Fruit fly (Drosophila melanogaster) whole organism, embryonic: ENCODE data around the gene CG6178.

ENCODE experiments used
- ATbp ChIP-seq: fragments of 200-800 bp; sonication (Bioruptor generic); optimal IDR thresholded peaks from 2 replicates; lab custom pipeline; 2017; ENCODE audit warnings: missing biosample characterization, mild to moderate bottlenecking, missing genetic modification characterization, missing genetic modification reagents
- Blimp-1 ChIP-seq: fragments of 200-800 bp; sonication (Bioruptor generic); optimal IDR thresholded peaks from 3 replicates; lab custom pipeline; 2018; ENCODE audit warnings: missing biosample characterization, missing genetic modification characterization, mild to moderate bottlenecking, moderate library complexity, missing genetic modification reagents
- CG10979 ChIP-seq: fragments of 200-800 bp; sonication (Bioruptor generic); optimal IDR thresholded peaks from 2 replicates; lab custom pipeline; 2018; ENCODE audit warnings: missing biosample characterization, mild to moderate bottlenecking, missing genetic modification characterization, moderate library complexity
- CG11696 ChIP-seq: fragments of 200-800 bp; sonication (Bioruptor generic); IDR thresholded peaks from 2 replicates; pipeline ENCODE4 v1.3.6; 2022; ENCODE audit warnings: missing biosample characterization, missing genetic modification characterization
- CG12391 ChIP-seq: fragments of 200-800 bp; sonication (Bioruptor generic); optimal IDR thresholded peaks from 3 replicates; lab custom pipeline; 2018; ENCODE audit warnings: missing biosample characterization, mild to moderate bottlenecking, missing genetic modification characterization, moderate library complexity
- CG13287 ChIP-seq: fragments of 200-800 bp; sonication (Bioruptor generic); IDR thresholded peaks from 2 replicates; pipeline ENCODE4 v1.3.6; 2022; ENCODE audit warnings: missing biosample characterization, missing genetic modification characterization; ENCODE audit not compliant: partially characterized antibody
- CG13424 ChIP-seq: fragments of 200-800 bp; sonication (Bioruptor generic); optimal IDR thresholded peaks from 2 replicates; lab custom pipeline; 2019; ENCODE audit warnings: missing biosample characterization, mild to moderate bottlenecking, missing genetic modification characterization, moderate library complexity
- CG14710 ChIP-seq: fragments of 200-800 bp; sonication (Bioruptor generic); optimal IDR thresholded peaks from 3 replicates; lab custom pipeline; 2019; ENCODE audit warnings: missing biosample characterization, mild to moderate bottlenecking, missing genetic modification characterization, moderate library complexity
- CG15514 ChIP-seq: fragments of 200-800 bp; sonication (Bioruptor generic); optimal IDR thresholded peaks from 3 replicates; lab custom pipeline; 2017; ENCODE audit warnings: missing biosample characterization, missing genetic modification characterization, mild to moderate bottlenecking, moderate library complexity, missing genetic modification reagents
- CG17359 ChIP-seq: fragments of 200-800 bp; sonication (Bioruptor generic); optimal IDR thresholded peaks from 3 replicates; lab custom pipeline; 2018; ENCODE audit warnings: missing biosample characterization, mild to moderate bottlenecking, missing genetic modification characterization, moderate library complexity
- CG18262 ChIP-seq: fragments of 200-800 bp; optimal IDR thresholded peaks from 3 replicates; lab custom pipeline; 2019; ENCODE audit warnings: missing biosample characterization, mild to moderate bottlenecking, missing genetic modification characterization, moderate library complexity
- CG18599 ChIP-seq: fragments of 200-800 bp; sonication (Bioruptor generic); optimal IDR thresholded peaks from 3 replicates; lab custom pipeline; 2017; ENCODE audit warnings: missing biosample characterization, missing genetic modification characterization, mild to moderate bottlenecking, moderate library complexity, missing genetic modification reagents
- CG2199 ChIP-seq: fragments of 200-800 bp; sonication (Bioruptor generic); IDR thresholded peaks from 3 replicates; pipeline ENCODE4 v1.3.6; 2022; ENCODE audit warnings: missing biosample characterization, missing genetic modification characterization
- CG2712 ChIP-seq: fragments of 200-800 bp; optimal IDR thresholded peaks from 3 replicates; lab custom pipeline; 2019; ENCODE audit warnings: missing biosample characterization, mild to moderate bottlenecking, missing genetic modification characterization, moderate library complexity
- CG2875 ChIP-seq: fragments of 200-800 bp; sonication (Bioruptor generic); optimal IDR thresholded peaks from 2 replicates; lab custom pipeline; 2017; ENCODE audit warnings: missing biosample characterization, mild to moderate bottlenecking, missing genetic modification characterization, missing genetic modification reagents
- CG31441 ChIP-seq: fragments of 200-800 bp; sonication (Bioruptor generic); IDR thresholded peaks from 2 replicates; pipeline ENCODE4 v1.3.6; 2022; ENCODE audit warnings: missing biosample characterization, missing genetic modification characterization
- CG4820 ChIP-seq: fragments of 200-800 bp; sonication (Bioruptor generic); optimal IDR thresholded peaks from 3 replicates; lab custom pipeline; 2016; ENCODE audit warnings: missing biosample characterization, missing genetic modification characterization
- CG5953 ChIP-seq: fragments of 200-800 bp; sonication (Bioruptor generic); IDR thresholded peaks from 2 replicates; pipeline ENCODE4 v1.3.6; 2022; ENCODE audit warnings: missing biosample characterization, missing genetic modification characterization
- CG6175 ChIP-seq: fragments of 200-800 bp; sonication (Bioruptor generic); IDR thresholded peaks from 3 replicates; pipeline ENCODE4 v1.3.6; 2022; ENCODE audit warnings: missing biosample characterization, missing genetic modification characterization
- CG8388 ChIP-seq: fragments of 200-800 bp; sonication (Bioruptor generic); optimal IDR thresholded peaks from 2 replicates; lab custom pipeline; 2019; ENCODE audit warnings: missing biosample characterization, mild to moderate bottlenecking, missing genetic modification characterization, moderate library complexity
- Drgx ChIP-seq: fragments of 200-800 bp; sonication (Bioruptor generic); IDR thresholded peaks from 2 replicates; pipeline ENCODE4 v1.3.6; 2022; ENCODE audit warnings: missing biosample characterization, missing genetic modification characterization
- HLH3B ChIP-seq: fragments of 200-800 bp; sonication (Bioruptor generic); IDR thresholded peaks from 2 replicates; pipeline ENCODE4 v1.3.6; 2022; ENCODE audit warnings: missing biosample characterization, missing genetic modification characterization
- Hr3 ChIP-seq: fragments of 200-800 bp; sonication (Bioruptor generic); optimal IDR thresholded peaks from 3 replicates; lab custom pipeline; 2016; ENCODE audit warnings: missing biosample characterization, missing genetic modification characterization
- Hsf ChIP-seq: fragments of 200-800 bp; sonication (Bioruptor generic); optimal IDR thresholded peaks from 3 replicates; lab custom pipeline; 2016; ENCODE audit warnings: missing biosample characterization, missing genetic modification characterization
- Med ChIP-seq: fragments of 200-800 bp; sonication (Bioruptor generic); peaks from one replicate; lab custom pipeline; 2016; ENCODE audit warnings: missing biosample characterization, missing genetic modification characterization, mild to moderate bottlenecking, inconsistent platforms, moderate library complexity
- Optix ChIP-seq: fragments of 200-800 bp; sonication (Bioruptor generic); IDR thresholded peaks from 3 replicates; pipeline ENCODE4 v1.3.6; 2022; ENCODE audit warnings: missing biosample characterization, missing genetic modification characterization
- Ptx1 ChIP-seq: fragments of 200-800 bp; sonication (Bioruptor generic); IDR thresholded peaks from 2 replicates; pipeline ENCODE4 v1.3.6; 2022; ENCODE audit warnings: missing biosample characterization, missing genetic modification characterization
- Rfx ChIP-seq: fragments of 200-800 bp; sonication (Bioruptor generic); IDR thresholded peaks from 2 replicates; pipeline ENCODE4 v1.3.6; 2022; ENCODE audit warnings: missing biosample characterization, missing genetic modification characterization
- Sox100B ChIP-seq: fragments of 200-800 bp; sonication (Bioruptor generic); optimal IDR thresholded peaks from 3 replicates; lab custom pipeline; 2018; ENCODE audit warnings: missing biosample characterization, mild to moderate bottlenecking, missing genetic modification characterization
- Sox102F ChIP-seq: fragments of 200-800 bp; sonication (Bioruptor generic); optimal IDR thresholded peaks from 2 replicates; lab custom pipeline; 2018; ENCODE audit warnings: missing biosample characterization, mild to moderate bottlenecking, missing genetic modification characterization, moderate library complexity
- Sry-δ ChIP-seq: fragments of 200-800 bp; sonication (Bioruptor generic); optimal IDR thresholded peaks from 2 replicates; lab custom pipeline; 2016; ENCODE audit warnings: missing biosample characterization, missing genetic modification characterization
- bab2 ChIP-seq: fragments of 200-800 bp; sonication (Bioruptor generic); optimal IDR thresholded peaks from 2 replicates; lab custom pipeline; 2016; ENCODE audit warnings: missing biosample characterization, missing genetic modification characterization
- chinmo ChIP-seq: fragments of 200-800 bp; sonication (Bioruptor generic); IDR thresholded peaks from 4 replicates; pipeline ENCODE4 v1.3.6; 2022; ENCODE audit warnings: missing biosample characterization, missing genetic modification characterization; ENCODE audit not compliant: partially characterized antibody
- gem ChIP-seq: fragments of 200-800 bp; sonication (Bioruptor generic); optimal IDR thresholded peaks from 2 replicates; lab custom pipeline; 2019; ENCODE audit warnings: missing biosample characterization, mild to moderate bottlenecking, missing genetic modification characterization, moderate library complexity
- kni ChIP-seq: fragments of 200-800 bp; sonication (Bioruptor generic); optimal IDR thresholded peaks from 3 replicates; lab custom pipeline; 2017; ENCODE audit warnings: mild to moderate bottlenecking, missing biosample characterization, missing genetic modification reagents, missing genetic modification characterization
- lbe ChIP-seq: fragments of 200-800 bp; sonication (Bioruptor generic); optimal IDR thresholded peaks from 2 replicates; lab custom pipeline; 2016; ENCODE audit warnings: missing biosample characterization, mild to moderate bottlenecking, missing genetic modification characterization
- luna ChIP-seq: fragments of 200-800 bp; sonication (Bioruptor generic); optimal IDR thresholded peaks from 2 replicates; lab custom pipeline; 2016; ENCODE audit warnings: missing biosample characterization, missing genetic modification characterization
- nmo ChIP-seq: fragments of 200-800 bp; sonication (Bioruptor generic); optimal IDR thresholded peaks from 2 replicates; lab custom pipeline; 2018; ENCODE audit warnings: missing biosample characterization, mild to moderate bottlenecking, missing genetic modification characterization, moderate library complexity
- nom ChIP-seq: fragments of 200-800 bp; sonication (Bioruptor generic); optimal IDR thresholded peaks from 2 replicates; lab custom pipeline; 2017; ENCODE audit warnings: missing biosample characterization, missing genetic modification characterization, mild to moderate bottlenecking, moderate library complexity, missing genetic modification reagents
- oc ChIP-seq: fragments of 200-800 bp; sonication (Bioruptor generic); optimal IDR thresholded peaks from 2 replicates; lab custom pipeline; 2018; ENCODE audit warnings: missing biosample characterization, mild to moderate bottlenecking, missing genetic modification characterization, moderate library complexity
- phol ChIP-seq: fragments of 200-800 bp; sonication (Bioruptor generic); optimal IDR thresholded peaks from 3 replicates; lab custom pipeline; 2018; ENCODE audit warnings: missing biosample characterization, mild to moderate bottlenecking, missing genetic modification characterization, moderate library complexity
- rib ChIP-seq: fragments of 200-800 bp; sonication (Bioruptor generic); IDR thresholded peaks from 2 replicates; pipeline ENCODE4 v1.3.6; 2022; ENCODE audit warnings: missing biosample characterization, missing genetic modification characterization
- sens ChIP-seq: fragments of 200-800 bp; sonication (Bioruptor generic); peaks from one replicate; lab custom pipeline; 2016; ENCODE audit warnings: missing biosample characterization, missing genetic modification characterization
- sima ChIP-seq: fragments of 200-800 bp; sonication (Bioruptor generic); optimal IDR thresholded peaks from 2 replicates; lab custom pipeline; 2016; ENCODE audit warnings: missing biosample characterization, missing genetic modification characterization
- sna ChIP-seq: fragments of 200-800 bp; sonication (Bioruptor generic); IDR thresholded peaks from 2 replicates; pipeline ENCODE4 v1.3.6; 2022; ENCODE audit warnings: missing biosample characterization, missing genetic modification characterization; ENCODE audit not compliant: partially characterized antibody
- sqz ChIP-seq: fragments of 200-800 bp; sonication (Bioruptor generic); optimal IDR thresholded peaks from 3 replicates; lab custom pipeline; 2018; ENCODE audit warnings: missing biosample characterization, mild to moderate bottlenecking, missing genetic modification characterization
- unpg ChIP-seq: fragments of 200-800 bp; sonication (Bioruptor generic); optimal IDR thresholded peaks from 3 replicates; lab custom pipeline; 2018; ENCODE audit warnings: missing biosample characterization, mild to moderate bottlenecking, missing genetic modification characterization, moderate library complexity
- vvl ChIP-seq: fragments of 200-800 bp; sonication (Bioruptor generic); IDR thresholded peaks from 2 replicates; pipeline ENCODE4 v1.3.6; 2022; ENCODE audit warnings: missing biosample characterization, missing genetic modification characterization
- wor ChIP-seq: fragments of 200-800 bp; sonication (Bioruptor generic); IDR thresholded peaks from 2 replicates; pipeline ENCODE4 v1.3.6; 2022; ENCODE audit warnings: missing biosample characterization, missing genetic modification characterization
- yki ChIP-seq: fragments of >200 bp; optimal IDR thresholded peaks from 3 replicates; lab custom pipeline; 2018

CG6178 gene

dm6 chr3R:24203426-24203825 is 51.3 kb downstream of the CG6178 start (continued):
- TF ChIP-seq CG18599 (GFP tag; lab: Kevin White, UChicago) = peak; percentile 2
- TF ChIP-seq CG5953 (GFP tag; lab: Robert Waterston, UW) = 0 out of 2 replicates have a peak, but pooled peaks have one; percentile 3
- TF ChIP-seq Sox102F = peak; percentile 55
- TF ChIP-seq CG11696 (GFP tag; lab: Robert Waterston, UW) = peak; percentile 52
- peak; percentile 10 for TF ChIP-seq CG10979 (tag; lab: Kevin White, UChicago)
- peak; percentile 47 for TF ChIP-seq Med (GFP tag; lab: Kevin White, UChicago)
- peak; percentile 55 for TF ChIP-seq CG31441 (GFP tag; lab: Robert Waterston, UW)
- TF ChIP-seq Sry-δ (GFP tag; lab: Kevin White, UChicago) = no peak
- peak; percentile 3 for TF ChIP-seq CG14710 (tag; lab: Kevin White, UChicago)
- TF ChIP-seq sna (GFP tag; lab: Robert Waterston, UW) = no peak
- no peak for TF ChIP-seq CG6175 (GFP tag; lab: Robert Waterston, UW)
- TF ChIP-seq CG2875 (GFP tag; lab: Kevin White, UChicago) = peak; percentile 15
- TF ChIP-seq gem (tag; lab: Kevin White, UChicago) = peak; percentile 53
- peak; percentile 69 for TF ChIP-seq lbe (GFP tag; lab: Kevin White, UChicago)
- TF ChIP-seq rib (GFP tag; lab: Robert Waterston, UW) = no peak
- peak; percentile 44 for TF ChIP-seq phol (tag; lab: Kevin White, UChicago)
- TF ChIP-seq wor (GFP tag; lab: Robert Waterston, UW) = no peak
- TF ChIP-seq vvl (GFP tag; lab: Robert Waterston, UW) = peak; percentile 38; the same call in 1 of the 2 replicates
- peak; percentile 46 for TF ChIP-seq sqz (GFP tag; lab: Kevin White, UChicago)
- TF ChIP-seq CG17359 (tag; lab: Kevin White, UChicago) = peak; percentile 31
- TF ChIP-seq CG18262 (tag; lab: Kevin White, UChicago) = peak; percentile 15
- TF ChIP-seq ATbp (GFP tag; lab: Kevin White, UChicago) = peak; percentile 23
- TF ChIP-seq Optix = 0 out of 3 replicates have a peak, but pooled peaks have one; percentile 44
- no peak for TF ChIP-seq CG2199
- peak; percentile 47 for TF ChIP-seq CG2712 (tag; lab: Kevin White, UChicago)
- 0 out of 2 replicates have a peak, but pooled peaks have one; percentile 28 for TF ChIP-seq Ptx1 (GFP tag; lab: Robert Waterston, UW)
- 0 out of 4 replicates have a peak, but pooled peaks have one; percentile 27 for TF ChIP-seq chinmo (GFP tag; lab: Robert Waterston, UW)
- TF ChIP-seq unpg = peak; percentile 36
- peak; percentile 55 for TF ChIP-seq nom (GFP tag; lab: Kevin White, UChicago)
- no peak for TF ChIP-seq CG13287 (GFP tag; lab: Robert Waterston, UW)
- TF ChIP-seq sens (GFP tag; lab: Kevin White, UChicago) = peak; percentile 67
- TF ChIP-seq nmo (GFP tag; lab: Kevin White, UChicago) = peak; percentile 35
- peak; percentile 2 for TF ChIP-seq CG4820 (GFP tag; lab: Kevin White, UChicago)
- TF ChIP-seq luna = no peak
- no peak for TF ChIP-seq CG15514
- TF ChIP-seq kni = peak; percentile 53
- TF ChIP-seq Drgx (GFP tag; lab: Robert Waterston, UW) = peak; percentile 85
- no peak for TF ChIP-seq bab2 (GFP tag; lab: Kevin White, UChicago)
- TF ChIP-seq Rfx = no peak
- peak; percentile 33 for TF ChIP-seq oc
- peak; percentile 43 for TF ChIP-seq CG13424 (tag; lab: Kevin White, UChicago)
- TF ChIP-seq Hr3 (GFP tag; lab: Kevin White, UChicago) = peak; percentile 16
- peak; percentile 11 for TF ChIP-seq Hsf (GFP tag; lab: Kevin White, UChicago)
- TF ChIP-seq yki (lab: Kevin White, UChicago) = no peak
- TF ChIP-seq Blimp-1 = peak; percentile 9
- TF ChIP-seq Sox100B (GFP tag; lab: Kevin White, UChicago) = peak; percentile 50
- peak; percentile 44 for TF ChIP-seq CG8388 (GFP tag; lab: Kevin White, UChicago)
- TF ChIP-seq HLH3B (GFP tag; lab: Robert Waterston, UW) = 0 out of 2 replicates have a peak, but pooled peaks have one; percentile 11
- peak; percentile 23 for TF ChIP-seq CG12391
- no peak for TF ChIP-seq sima (GFP tag; lab: Kevin White, UChicago)
